Fruit fly (Drosophila melanogaster) whole organism, embryonic: Measurements from ENCODE around the gene CG34291.
A peak's percentile ranks its signal among the peaks of the same experiment; 100 is the strongest.

ENCODE experiments used
- Abd-B ChIP-seq: fragments of 200-800 bp; sonication (Bioruptor generic); optimal IDR thresholded peaks from 2 replicates; lab custom pipeline; 2018; ENCODE audit warnings: missing biosample characterization, mild to moderate bottlenecking, missing genetic modification characterization, moderate library complexity
- Bgb ChIP-seq: fragments of 200-800 bp; sonication (Bioruptor generic); IDR thresholded peaks from 2 replicates; pipeline ENCODE4 v1.3.6; 2022; ENCODE audit warnings: missing biosample characterization, missing genetic modification characterization; ENCODE audit not compliant: partially characterized antibody
- CG14441 ChIP-seq: fragments of 200-800 bp; sonication (Bioruptor generic); IDR thresholded peaks from 2 replicates; pipeline ENCODE4 v1.3.6; 2022; ENCODE audit warnings: missing biosample characterization, missing genetic modification characterization
- CG14860 ChIP-seq: fragments of 200-800 bp; sonication (Bioruptor generic); IDR thresholded peaks from 3 replicates; pipeline ENCODE4 v1.3.6; 2022; ENCODE audit warnings: missing biosample characterization, missing genetic modification characterization; ENCODE audit not compliant: partially characterized antibody
- CG1529 ChIP-seq: fragments of 200-800 bp; sonication (Bioruptor generic); optimal IDR thresholded peaks from 3 replicates; lab custom pipeline; 2018; ENCODE audit warnings: missing biosample characterization, missing genetic modification characterization
- CG17361 ChIP-seq: fragments of 200-800 bp; sonication (Bioruptor generic); IDR thresholded peaks from 3 replicates; pipeline ENCODE4 v1.3.6; 2022; ENCODE audit warnings: missing biosample characterization, missing genetic modification characterization
- CG1832 ChIP-seq: fragments of 200-800 bp; sonication (Bioruptor generic); optimal IDR thresholded peaks from 2 replicates; lab custom pipeline; 2017; ENCODE audit warnings: missing biosample characterization, mild to moderate bottlenecking, missing genetic modification characterization, inconsistent platforms
- CG2120 ChIP-seq: fragments of 200-800 bp; sonication (Bioruptor generic); optimal IDR thresholded peaks from 3 replicates; lab custom pipeline; 2016; ENCODE audit warnings: missing biosample characterization, missing genetic modification characterization
- CG2199 ChIP-seq: fragments of 200-800 bp; sonication (Bioruptor generic); IDR thresholded peaks from 3 replicates; pipeline ENCODE4 v1.3.6; 2022; ENCODE audit warnings: missing biosample characterization, missing genetic modification characterization
- CG31224 ChIP-seq: fragments of 200-800 bp; sonication (Bioruptor generic); IDR thresholded peaks from 2 replicates; pipeline ENCODE4 v1.3.6; 2022; ENCODE audit warnings: missing biosample characterization, missing genetic modification characterization
- CG3163 ChIP-seq: fragments of 200-800 bp; sonication (Bioruptor generic); optimal IDR thresholded peaks from 3 replicates; lab custom pipeline; 2016; ENCODE audit warnings: missing biosample characterization, missing genetic modification characterization
- CG3281 ChIP-seq: fragments of 200-800 bp; sonication (Bioruptor generic); optimal IDR thresholded peaks from 3 replicates; lab custom pipeline; 2017; ENCODE audit warnings: missing biosample characterization, mild to moderate bottlenecking, missing genetic modification characterization
- CG4360 ChIP-seq: fragments of 200-800 bp; sonication (Bioruptor generic); IDR thresholded peaks from 2 replicates; pipeline ENCODE4 v1.3.6; 2022; ENCODE audit warnings: missing biosample characterization, missing genetic modification characterization
- CG6683 ChIP-seq: fragments of 200-800 bp; sonication (Bioruptor generic); optimal IDR thresholded peaks from 2 replicates; lab custom pipeline; 2017; ENCODE audit warnings: missing biosample characterization, mild to moderate bottlenecking, missing genetic modification characterization, missing genetic modification reagents
- CG8359 ChIP-seq: fragments of 200-800 bp; sonication (Bioruptor generic); optimal IDR thresholded peaks from 2 replicates; lab custom pipeline; 2017; ENCODE audit warnings: missing biosample characterization, mild to moderate bottlenecking, missing genetic modification characterization, borderline replicate concordance
- CG9609 ChIP-seq: fragments of 200-800 bp; sonication (Bioruptor generic); optimal IDR thresholded peaks from 3 replicates; lab custom pipeline; 2016; ENCODE audit warnings: missing biosample characterization, missing genetic modification characterization
- CG9797 ChIP-seq: fragments of 200-800 bp; sonication (Bioruptor generic); optimal IDR thresholded peaks from 3 replicates; lab custom pipeline; 2018; ENCODE audit warnings: missing biosample characterization, mild to moderate bottlenecking, missing genetic modification characterization
- CTCF ChIP-seq: fragments of 200-800 bp; sonication (Bioruptor generic); optimal IDR thresholded peaks from 2 replicates; lab custom pipeline; 2017; ENCODE audit warnings: missing biosample characterization, mild to moderate bottlenecking, missing genetic modification characterization, moderate library complexity
- Deaf1 ChIP-seq: fragments of 200-800 bp; optimal IDR thresholded peaks from 3 replicates; lab custom pipeline; 2019; ENCODE audit warnings: missing biosample characterization, mild to moderate bottlenecking, missing genetic modification characterization, moderate library complexity
- Dip3 ChIP-seq: fragments of 200-800 bp; sonication (Bioruptor generic); optimal IDR thresholded peaks from 3 replicates; lab custom pipeline; 2016; ENCODE audit warnings: missing biosample characterization, missing genetic modification characterization
- Drgx ChIP-seq: fragments of 200-800 bp; sonication (Bioruptor generic); IDR thresholded peaks from 2 replicates; pipeline ENCODE4 v1.3.6; 2022; ENCODE audit warnings: missing biosample characterization, missing genetic modification characterization
- Elba2 ChIP-seq: fragments of 200-800 bp; sonication (Bioruptor generic); optimal IDR thresholded peaks from 3 replicates; lab custom pipeline; 2016; ENCODE audit warnings: missing biosample characterization, missing genetic modification characterization
- YL-1 ChIP-seq: fragments of 200-800 bp; sonication (Bioruptor generic); optimal IDR thresholded peaks from 3 replicates; lab custom pipeline; 2017; ENCODE audit warnings: missing biosample characterization, mild to moderate bottlenecking, missing genetic modification characterization
- chn ChIP-seq: fragments of 200-800 bp; sonication (Bioruptor generic); optimal IDR thresholded peaks from 2 replicates; lab custom pipeline; 2016; ENCODE audit warnings: missing biosample characterization, missing genetic modification characterization
- crp ChIP-seq, 2 experiments: fragments of 200-800 bp; sonication (Bioruptor generic); optimal IDR thresholded peaks; 2 replicates in 1 of 2; 3 replicates in 1 of 2; lab custom pipeline; 2017; ENCODE audit warnings: missing biosample characterization in 2 of 2, missing genetic modification characterization in 2 of 2, mild to moderate bottlenecking in 1 of 2, moderate library complexity in 1 of 2
- cwo ChIP-seq: fragments of 200-800 bp; sonication (Bioruptor generic); optimal IDR thresholded peaks from 3 replicates; lab custom pipeline; 2017; ENCODE audit warnings: missing biosample characterization, missing genetic modification characterization, mild to moderate bottlenecking, moderate library complexity, missing genetic modification reagents
- fru ChIP-seq: fragments of >200 bp; optimal IDR thresholded peaks from 2 replicates; lab custom pipeline; 2017
- gem ChIP-seq: fragments of 200-800 bp; sonication (Bioruptor generic); optimal IDR thresholded peaks from 2 replicates; lab custom pipeline; 2019; ENCODE audit warnings: missing biosample characterization, mild to moderate bottlenecking, missing genetic modification characterization, moderate library complexity
- hkb ChIP-seq, 2 experiments: fragments of 200-800 bp in 1 of 2; fragments of >200 bp in 1 of 2; sonication (Bioruptor generic) in 1 of 2; IDR thresholded peaks in 1 of 2; optimal IDR thresholded peaks in 1 of 2; 2 replicates each; pipeline versions ENCODE4 v1.3.6 to Lab custom; 2017 to 2022; ENCODE audit warnings: missing biosample characterization in 1 of 2, missing genetic modification characterization in 1 of 2
- insv ChIP-seq, 2 experiments: fragments of 200-800 bp; sonication (Bioruptor generic); optimal IDR thresholded peaks; 3 replicates each; lab custom pipeline; 2016 to 2018; ENCODE audit warnings: missing biosample characterization in 2 of 2, missing genetic modification characterization in 2 of 2
- kni ChIP-seq: fragments of 200-800 bp; sonication (Bioruptor generic); optimal IDR thresholded peaks from 3 replicates; lab custom pipeline; 2017; ENCODE audit warnings: mild to moderate bottlenecking, missing biosample characterization, missing genetic modification reagents, missing genetic modification characterization
- nau ChIP-seq: fragments of 200-800 bp; sonication (Bioruptor generic); optimal IDR thresholded peaks from 3 replicates; lab custom pipeline; 2017; ENCODE audit warnings: missing biosample characterization, mild to moderate bottlenecking, missing genetic modification characterization, missing genetic modification reagents
- run ChIP-seq: fragments of 200-800 bp; sonication (Bioruptor generic); optimal IDR thresholded peaks from 3 replicates; lab custom pipeline; 2018; ENCODE audit warnings: missing biosample characterization, mild to moderate bottlenecking, missing genetic modification characterization
- schlank ChIP-seq: fragments of 200-800 bp; sonication (Bioruptor generic); optimal IDR thresholded peaks from 2 replicates; lab custom pipeline; 2018; ENCODE audit warnings: missing biosample characterization, mild to moderate bottlenecking, missing genetic modification characterization
- sr ChIP-seq: fragments of 200-800 bp; sonication (Bioruptor generic); IDR thresholded peaks from 3 replicates; pipeline ENCODE4 v1.3.6; 2022; ENCODE audit warnings: missing biosample characterization, missing genetic modification characterization
- tna ChIP-seq: fragments of 200-800 bp; sonication (Bioruptor generic); IDR thresholded peaks from 2 replicates; pipeline ENCODE4 v1.3.6; 2022; ENCODE audit warnings: missing biosample characterization, missing genetic modification characterization; ENCODE audit not compliant: partially characterized antibody
- wor ChIP-seq: fragments of 200-800 bp; sonication (Bioruptor generic); IDR thresholded peaks from 2 replicates; pipeline ENCODE4 v1.3.6; 2022; ENCODE audit warnings: missing biosample characterization, missing genetic modification characterization

The CG34291 gene

DNA sequence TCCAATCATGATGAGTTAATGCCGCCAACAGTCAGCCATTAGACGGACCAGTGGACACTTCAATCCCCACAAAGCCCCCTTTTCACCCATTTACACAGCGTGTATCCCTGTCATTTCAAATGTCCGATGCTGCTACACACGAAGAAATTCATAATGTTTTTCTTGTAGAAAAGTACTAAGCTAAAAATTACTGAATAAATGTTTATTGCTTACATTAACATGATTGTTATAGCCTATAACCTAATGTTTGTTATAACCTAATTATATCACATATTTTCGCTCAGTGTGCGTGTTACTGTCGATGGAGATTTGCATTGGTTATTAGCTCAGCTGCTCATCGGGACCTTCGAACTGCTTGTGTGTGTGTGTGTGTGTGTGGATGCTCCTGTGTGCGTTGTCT lies 11.0 kb upstream of the CG34291 start (continued):
- TF ChIP-seq hkb (optimal IDR thresholded peaks at IDR 0.05; lab: Kevin White, UChicago) = no peak
- peak; percentile 62 for TF ChIP-seq hkb (GFP tag; IDR thresholded peaks at IDR 0.05; lab: Robert Waterston, UW)
- TF ChIP-seq insv (GFP tag; optimal IDR thresholded peaks at IDR 0.05; lab: Kevin White, UChicago) = no peak
- no peak for TF ChIP-seq cwo (GFP tag; lab: Kevin White, UChicago)
- TF ChIP-seq CG6683 (GFP tag; lab: Kevin White, UChicago) = no peak
- TF ChIP-seq CG9797 (GFP tag; lab: Kevin White, UChicago) = no peak
- no peak for TF ChIP-seq schlank
- no peak for TF ChIP-seq CG31224
- TF ChIP-seq YL-1 (GFP tag; lab: Kevin White, UChicago) = no peak
- no peak for TF ChIP-seq Abd-B (GFP tag; lab: Kevin White, UChicago)
- TF ChIP-seq CG8359 = no peak
- TF ChIP-seq CG1529 = peak; percentile 10
- TF ChIP-seq tna (GFP tag; lab: Robert Waterston, UW) = no peak
- no peak for TF ChIP-seq Deaf1 (tag; lab: Kevin White, UChicago)
- no peak for TF ChIP-seq CG2199 (GFP tag; lab: Robert Waterston, UW)
- no peak for TF ChIP-seq CG3281 (GFP tag; lab: Kevin White, UChicago)
- TF ChIP-seq CG3163 (GFP tag; lab: Kevin White, UChicago) = no peak
- no peak for TF ChIP-seq run
- TF ChIP-seq fru (lab: Kevin White, UChicago) = no peak
- TF ChIP-seq CG17361 = peak; percentile 44; the same call in 1 of the 3 replicates
- TF ChIP-seq gem (tag; lab: Kevin White, UChicago) = peak; percentile 70
- 0 out of 2 replicates have a peak, but pooled peaks have one; percentile 25 for TF ChIP-seq wor (GFP tag; lab: Robert Waterston, UW)
- no peak for TF ChIP-seq Bgb (GFP tag; lab: Robert Waterston, UW)
- no peak for TF ChIP-seq CG1832
- TF ChIP-seq, all 482 proteins: peak for 155

DNA sequence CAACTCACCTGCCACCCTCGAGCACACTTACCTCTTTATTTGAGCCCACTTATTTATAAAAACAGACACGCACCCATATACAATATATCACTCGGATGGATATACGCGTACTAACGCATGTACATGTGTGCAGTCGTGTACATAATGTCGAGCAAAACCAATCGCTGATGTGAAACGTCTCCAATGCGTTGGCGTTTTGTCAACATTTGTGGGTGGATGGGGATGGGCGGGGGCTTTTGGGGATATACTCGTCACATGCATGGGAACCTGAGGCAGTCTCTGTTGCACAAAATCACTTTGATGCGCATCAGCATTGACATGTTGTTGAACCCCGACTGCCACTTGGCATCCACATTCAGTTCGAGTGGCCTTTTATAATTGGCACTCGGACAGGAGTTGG lies 10.4 kb upstream of the CG34291 start:
- TF ChIP-seq CG9609 (GFP tag; lab: Kevin White, UChicago) (no peak), Dip3 (GFP tag; lab: Kevin White, UChicago) (no peak), chn (GFP tag; lab: Kevin White, UChicago) (no peak), sr (GFP tag; lab: Robert Waterston, UW) (peak; percentile 91)

DNA sequence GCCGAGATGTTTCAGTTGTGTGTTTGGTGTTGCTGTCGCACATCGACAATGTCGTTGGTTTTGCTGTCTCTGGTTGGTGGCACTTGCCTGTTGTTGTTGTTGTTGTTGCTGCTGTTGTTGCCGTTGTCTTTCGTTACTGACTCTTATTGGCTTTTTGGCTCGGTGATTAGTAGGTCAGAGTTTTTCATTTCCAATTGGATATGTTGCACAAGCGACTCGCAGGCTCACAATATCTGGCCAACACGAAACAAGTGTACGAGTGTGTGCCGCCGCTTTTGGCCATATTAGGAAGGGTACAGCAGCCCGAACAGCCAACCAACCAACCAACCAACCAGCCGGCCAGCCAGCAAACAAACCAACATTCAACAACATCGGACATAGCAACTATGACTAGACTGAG lies 8.2 kb upstream of the CG34291 start:
- TF ChIP-seq CG4360 (GFP tag; lab: Robert Waterston, UW) = 0 out of 2 replicates have a peak, but pooled peaks have one; percentile 16
- no peak for TF ChIP-seq CG2120 (GFP tag; lab: Kevin White, UChicago)
- peak; percentile 91 for TF ChIP-seq Elba2

DNA sequence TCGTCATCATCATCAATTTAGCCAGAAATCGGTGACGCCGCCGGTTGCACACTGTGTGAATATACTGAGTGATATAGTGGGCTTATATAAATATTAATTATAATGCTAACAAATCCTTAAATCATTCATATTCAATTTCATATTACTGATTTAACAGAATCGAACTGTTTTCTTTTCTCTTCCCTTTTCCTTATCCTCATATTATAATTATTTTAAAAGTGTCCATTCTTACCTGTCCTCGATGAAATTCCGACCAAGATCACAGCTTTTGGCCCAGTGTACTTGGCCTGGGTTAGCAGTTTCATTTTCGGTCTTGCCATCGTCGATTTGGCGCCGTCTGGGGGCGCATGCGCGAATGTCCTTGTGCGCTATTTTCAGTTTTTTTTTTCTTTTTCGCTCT lies 7.4 kb upstream of the CG34291 start:
- peak; percentile 43; the same call in 1 of the 2 replicates for TF ChIP-seq Drgx (GFP tag; lab: Robert Waterston, UW)
- no peak for TF ChIP-seq kni

DNA sequence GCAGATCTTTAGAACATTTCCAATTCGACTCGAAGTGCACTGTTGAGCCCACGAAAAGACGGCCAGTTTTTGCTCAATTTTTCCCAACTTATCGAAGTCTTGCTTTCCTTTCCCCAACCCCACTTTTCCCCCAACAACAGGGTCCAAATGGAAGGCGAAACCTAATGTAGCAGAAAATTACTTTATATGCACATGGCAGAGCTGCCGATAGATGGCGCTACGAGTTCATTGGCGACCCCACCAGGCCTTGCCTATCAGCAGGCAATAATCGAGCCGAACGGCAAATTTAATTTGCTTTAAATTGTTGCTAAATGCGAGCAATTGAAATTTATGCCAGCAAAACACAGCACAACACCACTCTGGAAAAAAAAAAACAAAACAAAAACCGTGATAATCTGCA lies 6.9 kb upstream of the CG34291 start:
- TF ChIP-seq CG14860 (GFP tag; lab: Robert Waterston, UW) (no peak), nau (no peak), crp (GFP tag; optimal IDR thresholded peaks at IDR 0.05; lab: Kevin White, UChicago) (no peak), CG14441 (GFP tag; lab: Robert Waterston, UW) (no peak), CTCF (GFP tag; lab: Kevin White, UChicago) (peak; percentile 83)
